Worm (Caenorhabditis elegans): Measurements from ENCODE around the gene C47G2.3.

ce11 chrII:11270829-11271228, 19.1 kb downstream of the C47G2.3 start:
- TF ChIP-seq him-1 (tag; optimal IDR thresholded peaks at IDR 0.05) (no peak), dao-5 (tag; optimal IDR thresholded peaks at IDR 0.05) (no peak)
